Worm (Caenorhabditis elegans): ENCODE measurements around the gene F54B11.5.

Gene F54B11.5

DNA sequence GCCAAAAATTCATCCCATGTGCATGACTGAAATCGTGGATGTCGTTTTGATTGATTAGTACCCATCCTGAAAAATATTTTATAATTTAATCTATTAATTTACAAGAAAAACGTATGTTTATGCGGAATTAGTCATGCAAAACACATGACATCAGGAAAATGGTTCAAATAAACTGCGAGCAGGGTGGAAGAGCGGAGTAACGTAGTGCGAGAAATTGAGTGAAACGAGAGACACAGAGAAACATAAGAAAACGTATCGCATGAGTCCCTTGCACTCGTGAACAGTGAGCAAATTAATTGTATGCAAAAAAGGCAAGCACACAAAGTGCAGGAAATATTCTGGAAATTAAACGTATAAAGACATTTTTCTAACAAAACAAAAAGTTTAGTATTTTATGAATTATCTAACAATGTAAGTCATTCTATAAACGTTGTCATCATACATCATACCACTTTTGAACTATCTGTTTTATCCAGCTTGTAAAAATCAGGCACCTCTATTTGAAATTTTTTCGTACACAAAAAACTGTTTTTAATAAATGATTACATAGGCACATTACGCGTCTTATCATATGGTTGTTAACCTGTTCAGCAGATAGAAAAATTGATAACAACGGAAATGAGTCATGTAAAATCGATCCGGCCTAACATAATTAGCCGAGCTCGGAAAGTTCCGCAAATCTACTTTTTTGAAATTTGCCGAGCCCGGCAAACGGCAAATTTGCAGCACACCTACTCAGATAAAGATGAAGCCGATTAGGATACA, at the start of gene F54B11.5:
TSS of gene F54B11.5 (minus strand) at position 66 of the 765 bp plus-strand sequence.
- no peak for TF ChIP-seq unc-62 (GFP tag; optimal IDR thresholded peaks at IDR 0.05)

DNA sequence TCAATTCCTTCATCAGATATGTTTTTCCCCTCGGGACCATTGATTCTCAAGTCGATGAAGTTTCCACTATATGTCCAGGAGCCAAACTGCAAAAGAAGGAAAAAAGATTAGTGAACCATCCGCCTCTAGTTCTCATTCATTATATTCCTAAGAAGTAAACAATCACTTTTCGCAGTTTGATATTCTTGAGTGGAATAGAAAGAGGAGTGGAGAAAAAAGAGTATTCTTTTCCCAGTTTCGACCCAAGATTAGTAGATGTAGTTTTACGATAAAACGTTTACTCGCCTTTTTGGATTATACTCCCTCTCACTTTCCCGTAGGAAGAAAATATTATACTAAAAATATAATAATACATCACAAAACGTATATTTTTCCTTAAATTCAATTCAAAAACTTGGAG, 49.0 kb upstream of the F54B11.5 start:
- TF ChIP-seq unc-62 (GFP tag; optimal IDR thresholded peaks at IDR 0.05), result no peak

DNA sequence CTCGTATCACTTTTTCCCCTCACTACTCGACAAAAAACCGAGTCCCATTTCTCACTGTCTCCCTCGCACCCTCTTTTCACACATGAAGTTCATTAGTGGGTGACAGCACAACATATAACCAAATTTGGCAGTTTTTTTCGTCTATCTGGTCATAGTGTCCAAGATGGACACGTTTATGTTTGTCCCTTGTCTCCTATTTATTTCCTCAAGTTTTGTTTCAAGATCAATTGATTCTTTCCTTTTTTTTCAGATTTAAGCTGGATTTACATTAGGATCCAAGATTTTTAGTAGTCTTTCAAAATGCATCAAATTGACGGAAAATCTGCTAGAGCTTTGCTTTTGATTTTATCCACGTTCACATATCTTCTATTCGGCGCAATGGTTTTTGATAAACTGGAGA, 43.7 kb upstream of the F54B11.5 start, which contains the start of gene twk-20:
TSS of gene twk-20 (plus strand) at position 301 of the 400 bp plus-strand sequence.
- no peak for TF ChIP-seq unc-62 (GFP tag; optimal IDR thresholded peaks at IDR 0.05)

DNA sequence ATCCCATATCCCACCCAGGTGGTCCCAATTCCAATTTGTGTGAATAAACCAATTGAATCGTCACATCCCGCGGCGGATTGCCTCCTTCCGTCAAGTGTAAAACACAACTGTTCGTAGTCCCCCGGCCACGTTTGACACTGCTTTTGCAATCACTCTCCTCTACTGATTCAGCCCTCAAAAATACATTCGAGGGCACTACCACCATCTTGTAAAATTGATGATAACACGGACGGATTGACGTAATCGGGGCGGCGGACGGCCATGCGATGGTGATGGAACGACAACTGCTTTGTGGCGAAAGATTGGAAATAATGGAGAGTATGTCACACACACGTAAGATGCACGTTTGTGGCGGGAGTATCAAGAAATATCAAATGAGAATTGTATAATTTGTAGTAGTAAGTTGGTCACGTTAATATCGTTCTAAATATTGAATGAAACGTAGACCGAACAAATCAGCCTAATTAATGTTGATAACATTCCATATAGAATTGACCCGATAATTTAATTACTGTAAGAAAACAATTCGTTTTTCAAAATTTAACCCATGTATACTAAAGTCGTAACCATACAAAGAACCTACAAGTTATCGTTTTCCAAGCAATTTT, 42.6 kb upstream of the F54B11.5 start:
- TF ChIP-seq unc-62 (GFP tag; optimal IDR thresholded peaks at IDR 0.05), result no peak

DNA sequence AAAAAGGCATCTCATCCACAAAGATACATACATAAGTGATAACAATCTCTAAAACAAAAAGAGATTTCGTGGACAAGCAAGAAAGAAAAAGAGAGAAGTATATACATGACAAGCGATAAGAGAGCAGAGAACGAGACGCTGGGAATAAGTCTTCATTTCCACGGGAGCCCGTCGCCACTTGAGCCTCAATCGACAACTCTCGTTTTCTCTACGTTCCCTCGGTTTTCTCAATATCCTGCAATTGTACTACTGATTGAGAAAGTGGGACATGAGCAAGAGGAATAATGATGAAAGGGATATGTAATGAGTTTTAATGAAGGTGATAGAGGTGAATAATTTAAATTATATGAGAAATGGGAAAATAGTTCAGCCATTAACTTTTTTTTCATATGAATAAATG, 41.7 kb upstream of the F54B11.5 start:
- no peak for TF ChIP-seq unc-62 (GFP tag; optimal IDR thresholded peaks at IDR 0.05)

DNA sequence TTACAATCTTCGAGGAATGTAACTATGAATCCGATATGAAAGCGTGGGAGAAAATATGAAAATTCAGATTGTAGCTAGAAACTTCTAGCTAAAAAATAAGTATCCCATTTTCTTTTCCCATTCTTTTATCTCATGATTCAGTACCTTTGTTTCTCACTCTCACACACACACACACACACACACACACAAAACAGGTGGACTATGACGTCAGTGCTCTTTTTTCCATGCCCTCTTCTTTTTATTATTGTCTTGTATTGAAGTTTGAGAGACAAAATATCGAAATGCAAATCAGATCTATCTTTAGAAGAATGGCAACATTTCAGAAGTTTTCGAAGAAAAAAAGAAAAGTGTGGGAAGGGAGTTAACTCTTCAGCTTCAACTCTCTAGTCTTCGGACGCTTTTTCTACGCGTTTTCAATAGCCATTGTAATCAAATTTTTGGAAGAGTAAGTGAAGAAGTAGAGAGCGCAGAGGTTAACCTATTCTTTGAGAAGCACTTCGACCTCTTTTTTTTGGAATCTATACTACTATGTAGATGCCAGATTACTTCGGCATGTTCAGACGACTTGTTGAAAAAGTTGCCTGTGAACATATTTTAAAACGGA, 38.1 kb upstream of the F54B11.5 start:
- TF ChIP-seq unc-62 (GFP tag; optimal IDR thresholded peaks at IDR 0.05), result no peak

DNA sequence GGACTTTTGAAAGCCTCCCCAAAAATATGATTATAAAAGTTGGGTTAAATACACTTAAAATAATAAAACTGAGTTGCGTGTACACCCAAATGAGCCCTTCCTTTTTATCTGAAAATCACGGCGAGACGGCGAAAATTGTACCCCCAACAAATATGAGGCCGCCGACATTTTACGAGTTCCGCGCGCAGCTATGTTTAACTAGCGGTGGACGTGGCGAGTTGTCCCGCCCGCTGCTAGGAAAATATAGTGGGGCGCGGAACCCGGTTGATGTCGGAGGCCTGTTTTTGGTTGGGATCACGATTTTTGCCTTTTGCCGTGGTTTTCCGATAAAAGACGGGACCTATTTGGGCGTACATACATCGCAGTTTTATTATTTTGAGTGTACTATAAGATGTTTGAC, 37.2 kb upstream of the F54B11.5 start:
- no peak for TF ChIP-seq unc-62 (GFP tag; optimal IDR thresholded peaks at IDR 0.05)

DNA sequence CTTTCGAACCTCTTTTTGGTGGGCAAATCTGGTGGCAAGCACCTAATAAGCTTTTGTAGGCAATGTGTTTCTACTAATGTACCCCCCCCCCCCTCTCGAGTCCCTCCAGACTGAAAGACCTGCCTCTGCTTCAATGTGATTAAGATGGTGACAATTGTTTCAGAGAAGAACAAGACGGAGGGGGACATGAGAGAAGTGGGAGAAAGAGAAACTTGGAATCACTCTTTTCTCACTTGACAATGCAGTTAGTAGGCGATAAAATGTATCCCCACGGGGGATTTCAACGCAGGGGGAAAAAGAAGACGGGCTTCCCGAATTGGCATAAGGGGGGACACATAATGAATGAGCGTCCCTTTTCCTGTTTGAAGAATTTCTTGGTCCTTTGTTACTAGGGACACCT, 36.4 kb upstream of the F54B11.5 start:
- no peak for TF ChIP-seq unc-62 (GFP tag; optimal IDR thresholded peaks at IDR 0.05)

DNA sequence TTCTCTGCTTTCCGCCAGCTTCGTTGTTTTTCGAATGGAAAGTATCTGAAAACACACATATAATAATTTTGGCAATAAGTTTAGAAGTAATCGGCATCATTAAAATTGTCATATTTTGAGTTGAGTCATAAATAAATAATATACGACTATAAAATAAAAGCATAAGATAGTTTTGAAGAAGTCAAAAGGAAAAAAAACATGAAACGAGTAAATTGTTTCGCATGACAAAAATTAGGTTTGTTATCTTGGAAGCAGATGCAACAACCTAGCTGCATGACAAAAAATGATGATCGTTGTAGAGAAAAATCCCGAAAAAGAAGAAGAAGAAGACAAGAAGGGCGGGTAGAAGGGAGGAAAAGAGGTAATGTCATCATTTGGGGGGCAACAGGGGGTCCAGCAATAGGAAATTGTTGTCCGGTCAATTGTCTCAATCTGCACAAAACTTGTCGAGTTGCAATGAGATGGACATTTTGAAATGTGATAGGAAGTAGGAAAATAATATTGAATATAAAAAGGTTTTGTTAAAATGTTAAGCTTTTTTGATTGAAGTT, 35.3 kb upstream of the F54B11.5 start, which contains the start of gene nlg-1:
TSS of gene nlg-1 (minus strand) at position 51 of the 551 bp plus-strand sequence.
- no peak for TF ChIP-seq unc-62 (GFP tag; optimal IDR thresholded peaks at IDR 0.05)

DNA sequence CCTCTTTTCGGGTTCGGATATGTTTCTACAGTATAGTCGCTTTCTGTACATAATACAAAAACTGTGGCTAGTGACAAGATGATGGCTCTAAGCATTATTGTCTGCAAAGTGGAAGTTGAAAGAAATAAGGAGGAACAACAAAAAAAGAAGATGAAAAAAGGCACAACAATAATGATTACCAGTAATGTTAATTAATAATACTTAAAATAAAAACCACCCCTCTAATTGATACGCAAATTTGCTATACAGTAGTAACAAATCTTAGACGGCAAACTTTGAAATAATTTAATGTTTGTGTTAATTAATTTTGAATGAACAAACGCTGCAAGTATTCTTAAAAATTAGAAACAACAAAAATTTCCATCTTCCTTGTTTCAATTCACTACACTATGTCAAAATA, 25.8 kb upstream of the F54B11.5 start, which contains the start of gene Y12A6A.1:
TSS of gene Y12A6A.1 (minus strand) at position 101 of the 400 bp plus-strand sequence.
- TF ChIP-seq unc-62 (GFP tag; optimal IDR thresholded peaks at IDR 0.05), result no peak

DNA sequence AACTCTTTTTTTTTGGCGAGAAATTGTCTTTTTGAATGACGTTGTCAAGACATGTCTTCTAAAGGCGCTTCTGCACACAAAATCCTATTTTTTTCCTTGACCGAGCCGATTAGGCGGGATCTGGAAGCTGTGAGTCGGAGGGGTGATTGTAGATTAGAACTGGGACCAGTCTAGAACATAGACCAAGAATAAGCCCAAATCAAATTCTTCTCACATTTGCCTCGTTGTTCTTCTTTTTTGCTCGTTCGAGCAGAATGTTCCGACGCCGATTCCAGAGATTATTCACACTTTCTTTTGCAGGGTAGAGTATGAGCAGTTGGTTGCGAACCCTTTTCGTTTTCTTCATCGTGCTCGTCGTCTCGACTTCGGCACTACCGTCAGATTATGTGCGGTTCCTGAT, 22.7 kb upstream of the F54B11.5 start, which contains the start of gene nlp-53:
TSS of gene nlp-53 (plus strand) at position 301 of the 400 bp plus-strand sequence.
- no peak for TF ChIP-seq unc-62 (GFP tag; optimal IDR thresholded peaks at IDR 0.05)

DNA sequence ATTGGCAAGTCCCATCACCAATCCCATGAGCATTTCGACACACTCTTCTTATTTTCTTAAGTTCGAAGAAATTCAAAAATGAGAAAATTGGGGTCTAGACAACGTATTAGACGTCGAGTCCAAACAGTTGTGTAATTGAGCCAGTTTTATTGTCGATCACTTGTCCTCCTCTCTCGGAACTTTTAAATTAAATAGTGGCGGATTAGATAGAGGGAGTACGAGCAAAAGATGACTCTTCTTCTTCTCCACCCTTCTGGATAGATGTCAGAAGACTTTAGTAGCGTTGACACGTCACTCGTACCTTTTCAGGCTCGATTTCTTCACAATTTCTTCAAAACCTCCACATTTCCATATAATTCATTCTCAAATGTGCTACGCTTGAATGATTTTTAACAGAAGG, 19.3 kb upstream of the F54B11.5 start:
- TF ChIP-seq unc-62 (GFP tag; optimal IDR thresholded peaks at IDR 0.05), result no peak

DNA sequence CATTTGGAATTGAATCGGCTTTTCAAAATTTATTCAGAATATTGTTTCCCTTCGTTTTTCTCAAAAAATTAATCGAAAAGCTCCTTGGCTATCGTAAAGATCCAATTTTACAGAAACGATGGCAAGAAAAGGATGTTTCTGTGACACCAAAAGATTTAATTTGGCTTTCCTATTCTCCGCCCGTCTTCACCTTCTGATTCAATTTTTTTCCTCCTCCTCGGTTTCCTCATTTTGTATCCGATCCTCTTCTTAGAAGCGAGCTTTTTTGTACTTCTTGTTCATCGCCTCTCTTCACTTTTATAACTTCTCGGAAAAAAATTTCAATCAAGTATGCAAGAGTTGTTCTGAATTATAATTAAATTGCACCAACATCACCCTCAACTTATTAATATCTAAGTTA, 14.2 kb upstream of the F54B11.5 start:
- TF ChIP-seq unc-62 (GFP tag; optimal IDR thresholded peaks at IDR 0.05), result no peak

DNA sequence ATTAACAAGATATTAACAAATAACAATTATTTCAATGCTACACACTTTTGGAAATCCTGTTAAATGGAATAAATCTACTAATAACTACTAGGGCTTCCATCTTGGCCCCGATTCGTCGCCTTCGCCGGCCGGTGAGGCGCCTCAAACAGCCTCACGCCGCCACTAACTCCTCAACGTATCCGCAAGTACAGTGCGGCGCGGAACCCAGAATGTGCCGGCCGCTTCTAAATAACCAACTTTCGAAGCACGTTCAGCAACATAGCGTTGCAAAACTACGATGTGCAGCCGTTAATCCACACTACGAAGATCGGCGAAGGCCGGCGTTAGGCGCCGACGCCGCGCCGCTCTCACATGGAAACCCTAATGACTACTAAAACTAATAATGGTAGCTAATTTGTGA, 10.0 kb upstream of the F54B11.5 start:
- TF ChIP-seq unc-62 (GFP tag; optimal IDR thresholded peaks at IDR 0.05), result no peak

DNA sequence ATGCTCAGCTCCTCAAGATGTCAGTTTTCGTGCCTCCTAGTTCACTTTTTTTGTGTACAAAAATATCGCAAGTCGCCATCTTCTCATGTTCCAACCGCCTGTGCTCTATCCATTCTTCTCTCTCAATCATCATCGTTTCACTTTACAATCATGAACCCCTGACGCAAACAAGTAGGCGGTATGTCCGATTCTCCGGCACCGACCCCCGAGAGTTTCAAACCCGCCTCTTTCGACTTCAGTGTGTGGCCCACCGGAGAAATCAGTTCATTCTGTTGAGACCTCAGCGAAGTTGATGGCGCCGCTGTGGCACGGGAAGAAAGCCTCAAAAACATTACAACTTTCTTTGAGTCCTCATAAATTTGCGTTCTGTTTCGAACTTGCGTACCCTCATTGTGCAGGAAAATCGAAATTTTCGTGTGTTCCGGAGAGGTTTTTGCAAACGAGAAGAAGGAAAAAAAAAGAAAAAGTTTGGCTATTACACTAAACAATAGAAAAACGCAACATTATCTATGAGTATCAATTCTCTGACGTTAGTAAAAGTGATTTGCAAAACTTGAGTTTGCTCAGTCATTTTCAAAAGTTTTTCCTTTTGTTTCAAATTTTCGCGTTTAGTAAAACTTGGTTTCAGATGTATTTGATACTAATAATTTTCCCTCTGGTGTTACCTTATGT, 9.2 kb upstream of the F54B11.5 start, which contains the start of gene F54B11.9:
TSS of gene F54B11.9 (plus strand) at position 622 of the 672 bp plus-strand sequence.
- no peak for TF ChIP-seq unc-62 (GFP tag; optimal IDR thresholded peaks at IDR 0.05)

DNA sequence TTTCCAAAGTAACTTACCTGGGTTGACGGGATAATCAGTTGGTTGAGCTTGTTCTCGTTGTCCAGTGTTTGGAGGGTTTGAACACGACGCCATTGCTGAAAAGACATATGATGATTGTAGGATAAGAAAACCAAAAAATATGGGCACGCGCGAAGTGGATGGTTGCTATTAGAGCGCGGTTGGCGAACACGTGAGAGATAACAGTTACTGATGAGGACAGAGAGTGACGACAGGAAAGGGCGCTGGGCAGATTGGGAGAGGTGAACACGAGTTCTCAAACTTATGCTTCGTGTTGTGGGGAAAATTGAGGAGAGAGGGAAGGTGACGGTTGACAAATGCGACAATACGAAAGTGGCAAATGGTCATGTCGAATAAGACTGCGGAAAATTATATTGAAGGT, 8.0 kb upstream of the F54B11.5 start, which contains the start of gene F54B11.8:
TSS of gene F54B11.8 (minus strand) at position 101 of the 400 bp plus-strand sequence.
- no peak for TF ChIP-seq unc-62 (GFP tag; optimal IDR thresholded peaks at IDR 0.05)

All from whole organism, dauer.